Fruit fly (Drosophila melanogaster): ENCODE measurements around the gene p38a.

DNA sequence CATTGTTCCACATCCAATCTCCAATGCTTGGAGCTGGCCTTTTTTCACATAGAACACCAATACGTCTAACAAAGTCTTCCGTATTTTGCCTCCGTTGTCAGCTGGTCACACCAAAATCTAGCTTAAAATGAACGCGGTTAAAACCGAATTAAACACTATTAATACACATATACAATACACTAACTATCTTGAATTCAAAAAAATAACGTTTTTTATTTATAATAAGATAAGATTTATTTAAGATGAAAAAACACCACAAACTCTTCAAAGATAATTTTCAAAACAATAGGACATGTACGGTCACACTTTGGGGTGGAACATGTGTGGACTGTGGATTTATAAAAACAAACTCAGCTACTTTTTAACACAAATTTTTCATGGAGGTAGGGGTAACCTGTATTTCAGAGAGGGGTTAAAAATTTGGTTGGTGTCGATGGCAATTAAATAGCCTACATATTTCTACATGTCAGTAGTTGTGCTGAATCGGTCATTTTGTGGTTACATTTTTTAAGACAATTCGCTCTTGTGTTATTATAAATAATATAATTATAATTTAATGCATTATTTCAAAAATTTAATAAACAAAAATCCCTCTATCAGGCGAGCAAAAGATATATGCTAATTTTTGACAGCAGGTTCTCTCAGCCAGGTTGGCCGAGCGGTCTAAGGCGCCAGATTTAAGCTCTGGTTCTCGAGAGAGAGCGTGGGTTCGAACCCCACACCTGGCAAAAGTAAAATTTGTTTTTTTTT is 39.6 kb downstream of the p38a start, which contains the start of gene CG13605:
- TF ChIP-seq pho (GFP tag; optimal IDR thresholded peaks at IDR 0.05) (no peak), CG2678 (tag; optimal IDR thresholded peaks at IDR 0.05) (peak; percentile 87)
